Fruit fly (Drosophila melanogaster) whole organism, embryonic: ENCODE data around the gene CG13766.

Experiments
- CG14050 ChIP-seq: fragments of 200-800 bp; sonication (Bioruptor generic); IDR thresholded peaks from 3 replicates; pipeline ENCODE4 v1.3.6; 2022; ENCODE audit warnings: missing biosample characterization, missing genetic modification characterization
- CG14441 ChIP-seq: fragments of 200-800 bp; sonication (Bioruptor generic); IDR thresholded peaks from 2 replicates; pipeline ENCODE4 v1.3.6; 2022; ENCODE audit warnings: missing biosample characterization, missing genetic modification characterization
- CG1603 ChIP-seq: fragments of 200-800 bp; sonication (Bioruptor generic); optimal IDR thresholded peaks from 2 replicates; lab custom pipeline; 2019; ENCODE audit warnings: missing biosample characterization, mild to moderate bottlenecking, missing genetic modification characterization, moderate library complexity
- CG18476 ChIP-seq: fragments of 200-800 bp; sonication (Bioruptor generic); optimal IDR thresholded peaks from 2 replicates; lab custom pipeline; 2016; ENCODE audit warnings: missing biosample characterization, mild to moderate bottlenecking, missing genetic modification characterization
- CG32772 ChIP-seq: fragments of 200-800 bp; sonication (Bioruptor generic); IDR thresholded peaks from 2 replicates; pipeline ENCODE4 v1.3.6; 2022; ENCODE audit warnings: missing biosample characterization, missing genetic modification characterization
- CG3281 ChIP-seq: fragments of 200-800 bp; sonication (Bioruptor generic); optimal IDR thresholded peaks from 3 replicates; lab custom pipeline; 2017; ENCODE audit warnings: missing biosample characterization, mild to moderate bottlenecking, missing genetic modification characterization
- CG3726 ChIP-seq: fragments of 200-800 bp; sonication (Bioruptor generic); IDR thresholded peaks from 3 replicates; pipeline ENCODE4, ENCODE4 v1.3.6; 2022; ENCODE audit warnings: missing biosample characterization, missing genetic modification characterization
- CG4617 ChIP-seq: fragments of 200-800 bp; sonication (Bioruptor generic); optimal IDR thresholded peaks from 3 replicates; lab custom pipeline; 2016; ENCODE audit warnings: missing biosample characterization, missing genetic modification characterization, borderline replicate concordance
- CG4820 ChIP-seq: fragments of 200-800 bp; sonication (Bioruptor generic); optimal IDR thresholded peaks from 3 replicates; lab custom pipeline; 2016; ENCODE audit warnings: missing biosample characterization, missing genetic modification characterization
- CG5245 ChIP-seq: fragments of 200-800 bp; sonication (Bioruptor generic); optimal IDR thresholded peaks from 3 replicates; lab custom pipeline; 2016; ENCODE audit warnings: missing biosample characterization, missing genetic modification characterization
- CG5953 ChIP-seq: fragments of 200-800 bp; sonication (Bioruptor generic); IDR thresholded peaks from 2 replicates; pipeline ENCODE4 v1.3.6; 2022; ENCODE audit warnings: missing biosample characterization, missing genetic modification characterization
- CG6683 ChIP-seq: fragments of 200-800 bp; sonication (Bioruptor generic); optimal IDR thresholded peaks from 2 replicates; lab custom pipeline; 2017; ENCODE audit warnings: missing biosample characterization, mild to moderate bottlenecking, missing genetic modification characterization, missing genetic modification reagents
- CG6791 ChIP-seq: fragments of 200-800 bp; sonication (Bioruptor generic); IDR thresholded peaks from 3 replicates; pipeline ENCODE4 v1.3.6; 2022; ENCODE audit warnings: missing biosample characterization, missing genetic modification characterization; ENCODE audit not compliant: partially characterized antibody
- CG7372 ChIP-seq: fragments of 200-800 bp; sonication (Bioruptor generic); IDR thresholded peaks from 2 replicates; pipeline ENCODE4 v1.3.6; 2022; ENCODE audit warnings: missing biosample characterization, missing genetic modification characterization
- CG9215 ChIP-seq: fragments of 200-800 bp; sonication (Bioruptor generic); IDR thresholded peaks from 2 replicates; pipeline ENCODE4 v1.3.6; 2022; ENCODE audit warnings: missing biosample characterization, missing genetic modification characterization
- CG9876 ChIP-seq: fragments of 200-800 bp; sonication (Bioruptor generic); optimal IDR thresholded peaks from 2 replicates; lab custom pipeline; 2016; ENCODE audit warnings: missing biosample characterization, missing genetic modification characterization
- CG9932 ChIP-seq: fragments of 200-800 bp; sonication (Bioruptor generic); IDR thresholded peaks from 2 replicates; pipeline ENCODE4 v1.3.6; 2022; ENCODE audit warnings: missing biosample characterization, missing genetic modification characterization
- Chrac-16 ChIP-seq: fragments of 200-800 bp; sonication (Bioruptor generic); optimal IDR thresholded peaks from 3 replicates; lab custom pipeline; 2016; ENCODE audit warnings: missing biosample characterization, missing genetic modification characterization
- Dad ChIP-seq: fragments of 200-800 bp; sonication (Bioruptor generic); optimal IDR thresholded peaks from 3 replicates; lab custom pipeline; 2016; ENCODE audit warnings: missing biosample characterization, missing genetic modification characterization
- Doc3 ChIP-seq: fragments of 200-800 bp; sonication (Bioruptor generic); IDR thresholded peaks from 3 replicates; pipeline ENCODE4 v1.3.6; 2022; ENCODE audit warnings: missing biosample characterization, missing genetic modification characterization; ENCODE audit not compliant: partially characterized antibody
- E2f1 ChIP-seq: fragments of 200-800 bp; sonication (Bioruptor generic); IDR thresholded peaks from 2 replicates; pipeline ENCODE4 v1.3.6; 2022; ENCODE audit warnings: missing biosample characterization, missing genetic modification characterization
- Ets65A ChIP-seq: fragments of 200-800 bp; sonication (Bioruptor generic); peaks from one replicate; lab custom pipeline; 2016; ENCODE audit warnings: missing biosample characterization, missing genetic modification characterization
- Hr51 ChIP-seq, 2 experiments: fragments of 200-800 bp; sonication (Bioruptor generic); optimal IDR thresholded peaks; 2 replicates in 1 of 2; 3 replicates in 1 of 2; lab custom pipeline; 2016 to 2018; ENCODE audit warnings: missing biosample characterization in 2 of 2, missing genetic modification characterization in 2 of 2, mild to moderate bottlenecking in 1 of 2, moderate library complexity in 1 of 2
- MBD-R2 ChIP-seq: fragments of 200-800 bp; sonication (Bioruptor generic); IDR thresholded peaks from 2 replicates; pipeline ENCODE4 v1.3.6; 2022; ENCODE audit warnings: missing biosample characterization, missing genetic modification characterization
- Ravus ChIP-seq: fragments of 200-800 bp; sonication (Bioruptor generic); IDR thresholded peaks from 2 replicates; pipeline ENCODE4 v1.3.6; 2022; ENCODE audit warnings: missing biosample characterization, missing genetic modification characterization
- Trl ChIP-seq, 3 experiments: fragments of >200 bp in 2 of 3; fragments of 200-800 bp in 1 of 3; sonication (Bioruptor generic) in 1 of 3; optimal IDR thresholded peaks; 2 replicates in 1 of 3; 3 replicates in 2 of 3; lab custom pipeline; 2016 to 2017; ENCODE audit warnings: missing biosample characterization in 1 of 3, missing genetic modification characterization in 1 of 3
- Xrp1 ChIP-seq: fragments of 200-800 bp; sonication (Bioruptor generic); IDR thresholded peaks from 2 replicates; pipeline ENCODE4 v1.3.6; 2022; ENCODE audit warnings: missing biosample characterization, missing genetic modification characterization
- chinmo ChIP-seq: fragments of 200-800 bp; sonication (Bioruptor generic); IDR thresholded peaks from 4 replicates; pipeline ENCODE4 v1.3.6; 2022; ENCODE audit warnings: missing biosample characterization, missing genetic modification characterization; ENCODE audit not compliant: partially characterized antibody
- chm ChIP-seq: fragments of 200-800 bp; sonication (Bioruptor generic); IDR thresholded peaks from 2 replicates; pipeline ENCODE4 v1.3.6; 2022; ENCODE audit warnings: missing biosample characterization, missing genetic modification characterization
- ci ChIP-seq: fragments of 200-800 bp; sonication (Bioruptor generic); IDR thresholded peaks from 3 replicates; pipeline ENCODE4 v1.3.6; 2022; ENCODE audit warnings: missing biosample characterization, missing genetic modification characterization
- dan ChIP-seq: fragments of 200-800 bp; sonication (Bioruptor generic); IDR thresholded peaks from 2 replicates; pipeline ENCODE4 v1.3.6; 2022; ENCODE audit warnings: missing biosample characterization, missing genetic modification characterization
- dati ChIP-seq: fragments of 200-800 bp; sonication (Bioruptor generic); IDR thresholded peaks from 2 replicates; pipeline ENCODE4 v1.3.6; 2022; ENCODE audit warnings: missing biosample characterization, missing genetic modification characterization
- ewg ChIP-seq: fragments of 200-800 bp; sonication (Bioruptor generic); optimal IDR thresholded peaks from 3 replicates; lab custom pipeline; 2017; ENCODE audit warnings: mild to moderate bottlenecking, missing biosample characterization, missing genetic modification reagents, missing genetic modification characterization
- exex ChIP-seq: fragments of 200-800 bp; sonication (Bioruptor generic); optimal IDR thresholded peaks from 4 replicates; lab custom pipeline; 2018; ENCODE audit warnings: missing biosample characterization, mild to moderate bottlenecking, missing genetic modification characterization, moderate library complexity
- eyg ChIP-seq: fragments of 200-800 bp; sonication (Bioruptor generic); optimal IDR thresholded peaks from 3 replicates; lab custom pipeline; 2016; ENCODE audit warnings: missing biosample characterization, missing genetic modification characterization
- gfzf ChIP-seq: fragments of 200-800 bp; sonication (Bioruptor generic); optimal IDR thresholded peaks from 2 replicates; lab custom pipeline; 2016; ENCODE audit warnings: missing biosample characterization, mild to moderate bottlenecking, missing genetic modification characterization, moderate library complexity
- grn ChIP-seq: fragments of 200-800 bp; sonication (Bioruptor generic); optimal IDR thresholded peaks from 3 replicates; lab custom pipeline; 2017; ENCODE audit warnings: missing biosample characterization, missing genetic modification characterization
- lilli ChIP-seq: fragments of 200-800 bp; sonication (Bioruptor generic); optimal IDR thresholded peaks from 3 replicates; lab custom pipeline; 2016; ENCODE audit warnings: missing biosample characterization, missing genetic modification characterization
- nau ChIP-seq: fragments of 200-800 bp; sonication (Bioruptor generic); optimal IDR thresholded peaks from 3 replicates; lab custom pipeline; 2017; ENCODE audit warnings: missing biosample characterization, mild to moderate bottlenecking, missing genetic modification characterization, missing genetic modification reagents
- nmo ChIP-seq: fragments of 200-800 bp; sonication (Bioruptor generic); optimal IDR thresholded peaks from 2 replicates; lab custom pipeline; 2018; ENCODE audit warnings: missing biosample characterization, mild to moderate bottlenecking, missing genetic modification characterization, moderate library complexity
- pb ChIP-seq: fragments of 200-800 bp; sonication (Bioruptor generic); optimal IDR thresholded peaks from 3 replicates; lab custom pipeline; 2016; ENCODE audit warnings: missing biosample characterization, missing genetic modification characterization
- prd ChIP-seq, 3 experiments: fragments of >200 bp in 2 of 3; fragments of 200-800 bp in 1 of 3; sonication (Bioruptor generic) in 1 of 3; optimal IDR thresholded peaks in 2 of 3; IDR thresholded peaks in 1 of 3; 2 replicates in 2 of 3; 3 replicates in 1 of 3; pipeline versions ENCODE4 v1.3.6 to Lab custom; 2017 to 2022; ENCODE audit warnings: missing biosample characterization in 1 of 3, missing genetic modification characterization in 1 of 3
- salm ChIP-seq: fragments of 200-800 bp; sonication (Bioruptor generic); optimal IDR thresholded peaks from 2 replicates; lab custom pipeline; 2018; ENCODE audit warnings: missing biosample characterization, mild to moderate bottlenecking, missing genetic modification characterization
- schlank ChIP-seq: fragments of 200-800 bp; sonication (Bioruptor generic); optimal IDR thresholded peaks from 2 replicates; lab custom pipeline; 2018; ENCODE audit warnings: missing biosample characterization, mild to moderate bottlenecking, missing genetic modification characterization
- stwl ChIP-seq: fragments of 200-800 bp; sonication (Bioruptor generic); optimal IDR thresholded peaks from 3 replicates; lab custom pipeline; 2018; ENCODE audit warnings: missing biosample characterization, mild to moderate bottlenecking, missing genetic modification characterization, moderate library complexity
- tup ChIP-seq: fragments of 200-800 bp; sonication (Bioruptor generic); optimal IDR thresholded peaks from 2 replicates; lab custom pipeline; 2016; ENCODE audit warnings: missing biosample characterization, mild to moderate bottlenecking, missing genetic modification characterization, moderate library complexity
- twi ChIP-seq: fragments of 200-800 bp; optimal IDR thresholded peaks from 2 replicates; lab custom pipeline; 2019; ENCODE audit warnings: missing biosample characterization, mild to moderate bottlenecking, missing genetic modification characterization, moderate library complexity

The CG13766 gene

DNA sequence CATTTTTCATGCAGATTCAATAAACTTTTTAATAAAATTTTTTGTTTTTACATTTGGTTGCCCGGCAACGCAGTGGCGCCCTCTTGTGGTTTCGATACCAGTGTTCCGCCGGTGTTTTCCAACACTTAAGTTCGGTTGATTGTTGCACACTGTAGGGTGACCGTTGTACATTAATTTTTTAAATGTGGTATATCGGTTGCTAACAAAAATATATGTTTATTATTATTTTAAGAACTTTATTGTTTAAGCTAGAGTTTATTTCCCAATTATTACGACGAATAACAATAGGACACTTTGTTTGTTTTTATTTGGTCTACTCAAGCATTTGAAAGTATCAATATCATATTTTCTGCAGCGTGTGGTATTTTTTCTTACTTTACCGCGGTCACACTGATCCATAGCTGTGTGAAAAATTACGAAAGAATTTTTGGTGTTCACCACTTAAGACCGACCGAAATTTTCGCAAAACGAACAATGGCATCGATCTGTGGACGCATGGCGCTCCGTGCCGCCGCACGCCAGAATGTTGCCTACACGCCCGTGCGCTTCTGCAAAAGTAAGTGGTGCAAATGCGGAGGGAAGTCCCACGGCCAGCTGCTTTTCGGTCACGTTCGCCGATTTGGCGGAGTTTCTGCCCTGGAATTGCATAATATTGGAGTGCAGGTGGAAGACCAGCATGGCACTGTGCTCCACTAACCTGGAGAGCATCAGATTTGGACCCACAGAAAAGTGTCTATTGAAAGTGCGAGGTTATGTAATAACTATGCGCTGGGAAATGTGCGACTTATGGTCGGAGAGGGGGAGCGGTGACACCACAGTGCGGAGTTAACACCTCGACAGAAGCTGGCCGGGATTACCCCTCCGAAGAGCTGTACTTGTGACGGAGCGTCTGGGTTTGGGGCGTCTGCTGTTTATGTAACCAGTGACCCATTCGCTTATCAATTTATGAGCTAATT is 8.3 kb downstream of the CG13766 start, which contains the start of the genes IFT52 and COX5B (continued):
- TF ChIP-seq MBD-R2 (GFP tag; lab: Robert Waterston, UW) (peak; percentile 65), exex (tag; lab: Kevin White, UChicago) (peak; percentile 7), lilli (peak; percentile 2), CG5245 (GFP tag; lab: Kevin White, UChicago) (peak; percentile 59), CG32772 (GFP tag; lab: Robert Waterston, UW) (peak; percentile 71), Hr51 (GFP tag; optimal IDR thresholded peaks at IDR 0.05; lab: Kevin White, UChicago) (peak; percentile 18 to 60), salm (no peak), dan (no peak), CG9215 (GFP tag; lab: Robert Waterston, UW) (peak; percentile 66), Xrp1 (GFP tag; lab: Robert Waterston, UW) (peak; percentile 48; the same call in 1 of the 2 replicates), CG1603 (tag; lab: Kevin White, UChicago) (peak; percentile 40), CG4820 (GFP tag; lab: Kevin White, UChicago) (peak; percentile 69), CG4617 (GFP tag; lab: Kevin White, UChicago) (peak; percentile 60), Ravus (no peak), grn (GFP tag; lab: Kevin White, UChicago) (peak; percentile 14), tup (GFP tag; lab: Kevin White, UChicago) (peak; percentile 72), nmo (GFP tag; lab: Kevin White, UChicago) (peak; percentile 72), stwl (tag; lab: Kevin White, UChicago) (peak; percentile 95), CG6791 (GFP tag; lab: Robert Waterston, UW) (peak; percentile 60; the same call in 2 of the 3 replicates), CG5953 (GFP tag; lab: Robert Waterston, UW) (peak; percentile 32; the same call in 1 of the 2 replicates), Chrac-16 (GFP tag; lab: Kevin White, UChicago) (no peak), CG7372 (GFP tag; lab: Robert Waterston, UW) (peak; percentile 17; the same call in 1 of the 2 replicates), chinmo (GFP tag; lab: Robert Waterston, UW) (0 out of 4 replicates have a peak, but pooled peaks have one; percentile 30), CG3726 (GFP tag; lab: Robert Waterston, UW) (no peak), eyg (GFP tag; lab: Kevin White, UChicago) (peak; percentile 41), CG9932 (GFP tag; lab: Robert Waterston, UW) (peak; percentile 85), gfzf (GFP tag; lab: Kevin White, UChicago) (peak; percentile 76), CG14441 (GFP tag; lab: Robert Waterston, UW) (peak; percentile 37; the same call in 1 of the 2 replicates), schlank (tag; lab: Kevin White, UChicago) (no peak), Dad (GFP tag; lab: Kevin White, UChicago) (peak; percentile 75), pb (peak; percentile 1), nau (GFP tag; lab: Kevin White, UChicago) (peak; percentile 30), chm (GFP tag; lab: Robert Waterston, UW) (no peak), twi (tag; lab: Kevin White, UChicago) (peak; percentile 20), Ets65A (peak; percentile 98), E2f1 (peak; percentile 61), ci (GFP tag; lab: Robert Waterston, UW) (peak; percentile 10; the same call in 1 of the 3 replicates), prd (optimal IDR thresholded peaks at IDR 0.05; lab: Kevin White, UChicago) (no peak), prd (GFP tag; IDR thresholded peaks at IDR 0.05; lab: Robert Waterston, UW) (peak; percentile 66), Trl (optimal IDR thresholded peaks at IDR 0.05; lab: Kevin White, UChicago) (no peak), Trl (GFP tag; optimal IDR thresholded peaks at IDR 0.05; lab: Kevin White, UChicago) (peak; percentile 70), CG14050 (GFP tag; lab: Robert Waterston, UW) (peak; percentile 35; the same call in 1 of the 3 replicates), Doc3 (GFP tag; lab: Robert Waterston, UW) (peak; percentile 49; the same call in 1 of the 3 replicates), CG18476 (GFP tag; lab: Kevin White, UChicago) (peak; percentile 74), dati (GFP tag; lab: Robert Waterston, UW) (no peak), CG3281 (GFP tag; lab: Kevin White, UChicago) (peak; percentile 52), ewg (GFP tag; lab: Kevin White, UChicago) (peak; percentile 3), CG9876 (no peak), CG6683 (GFP tag; lab: Kevin White, UChicago) (peak; percentile 10)
